Worm (Caenorhabditis elegans): Measurements from ENCODE around the gene R10D12.6.

R10D12.6 gene

DNA sequence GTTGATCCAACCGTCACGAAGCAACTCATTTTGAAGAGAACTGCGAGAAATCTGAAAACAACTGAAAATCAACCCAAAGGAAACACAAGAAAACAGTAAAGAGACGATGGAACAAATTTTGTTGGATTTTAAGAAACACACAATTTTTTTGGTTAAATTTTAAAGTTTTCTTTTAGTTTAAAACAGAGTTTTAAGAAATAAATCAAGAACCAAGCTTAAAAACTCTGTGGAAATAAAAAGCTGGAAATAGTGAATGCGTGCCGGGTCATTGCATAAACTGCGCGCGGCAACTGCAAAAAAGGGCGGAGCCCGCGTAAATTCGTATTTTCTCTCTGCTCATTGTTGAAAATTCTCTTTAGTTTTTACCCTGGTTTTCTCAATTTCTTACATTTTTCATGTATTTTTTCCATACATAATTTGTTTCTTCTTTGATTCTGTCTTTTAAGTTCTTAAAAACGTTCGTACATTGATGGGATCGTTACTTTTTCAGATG, 12.9 kb downstream of the R10D12.6 start, which contains the start of the genes algn-13 and R10D12.13 (continued):
- TF ChIP-seq nhr-43 (tag; optimal IDR thresholded peaks at IDR 0.05; ENCODE audit: poor library complexity, severe bottlenecking) (peak; percentile 76), nhr-77 (tag; optimal IDR thresholded peaks at IDR 0.05) (no peak), nhr-11 (tag; optimal IDR thresholded peaks at IDR 0.05) (no peak), fkh-10 (GFP tag; optimal IDR thresholded peaks at IDR 0.05) (no peak), ceh-28 (tag; optimal IDR thresholded peaks at IDR 0.05) (no peak), R02D3.7 (tag; optimal IDR thresholded peaks at IDR 0.05) (peak; percentile 46), egl-5 (tag; optimal IDR thresholded peaks at IDR 0.05) (no peak), unc-62 (GFP tag; optimal IDR thresholded peaks at IDR 0.05) (no peak), mml-1 (tag; optimal IDR thresholded peaks at IDR 0.05) (no peak), ama-1 (optimal IDR thresholded peaks at IDR 0.05) (no peak), nhr-28 (tag; optimal IDR thresholded peaks at IDR 0.05) (no peak), zag-1 (tag; optimal IDR thresholded peaks at IDR 0.05) (no peak), nhr-237 (tag; optimal IDR thresholded peaks at IDR 0.05) (no peak), hmg-11 (tag; optimal IDR thresholded peaks at IDR 0.05) (peak; percentile 91)

DNA sequence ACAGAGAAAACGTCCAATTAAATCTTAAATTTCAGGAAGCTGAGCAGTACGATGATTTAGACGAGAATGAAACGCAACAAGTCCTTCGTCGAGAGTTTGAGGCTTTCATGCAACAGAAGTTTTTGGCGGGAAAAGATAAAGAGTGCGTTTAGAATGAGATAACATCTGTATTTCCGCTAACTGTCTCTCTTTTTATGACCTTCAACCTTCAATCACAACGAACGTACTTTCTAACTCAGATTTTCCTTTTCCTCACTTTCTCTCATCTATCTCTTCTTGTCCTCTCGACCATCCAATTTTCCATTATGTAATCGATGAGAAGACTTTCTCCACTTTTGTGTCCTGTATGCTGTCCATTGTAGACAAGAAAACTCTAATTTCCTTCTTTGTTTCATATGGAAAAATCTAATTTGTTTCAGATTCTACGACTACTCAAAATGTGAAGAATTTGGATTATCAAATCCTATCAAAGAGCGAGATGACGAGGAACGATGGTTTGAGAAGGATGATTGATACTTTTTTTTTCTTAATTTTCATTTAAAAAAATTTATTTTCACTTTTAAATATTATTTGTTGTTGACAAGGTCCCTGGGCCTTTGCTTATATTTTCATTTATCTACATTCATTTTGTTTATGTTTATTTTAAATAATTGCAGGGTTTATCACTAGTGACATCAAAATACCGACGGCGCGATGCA, 14.3 kb downstream of the R10D12.6 start, which contains the start of gene sao-1:
Gene sao-1 (plus strand): TSS at position 648 of the 698 bp plus-strand sequence.
- peak; percentile 67 for TF ChIP-seq elt-1 (tag; optimal IDR thresholded peaks at IDR 0.05)
- TF ChIP-seq nhr-25 (tag; optimal IDR thresholded peaks at IDR 0.05), result peak; percentile 75
- no peak for TF ChIP-seq lin-39 (tag; optimal IDR thresholded peaks at IDR 0.05)

- no peak for TF ChIP-seq lin-39 (tag; optimal IDR thresholded peaks at IDR 0.05)
- TF ChIP-seq unc-62 (GFP tag; optimal IDR thresholded peaks at IDR 0.05), result no peak
- TF ChIP-seq unc-39 (tag; optimal IDR thresholded peaks at IDR 0.05), result no peak
- no peak for TF ChIP-seq skn-1 (tag; optimal IDR thresholded peaks at IDR 0.05)
- TF ChIP-seq nhr-11 (tag; optimal IDR thresholded peaks at IDR 0.05), result no peak
- no peak for TF ChIP-seq lsy-12 (tag; optimal IDR thresholded peaks at IDR 0.05)
- no peak for TF ChIP-seq sea-2 (GFP tag; optimal IDR thresholded peaks at IDR 0.05)
- TF ChIP-seq jun-1 (tag; optimal IDR thresholded peaks at IDR 0.05), result no peak
- TF ChIP-seq fkh-2 (tag; optimal IDR thresholded peaks at IDR 0.05), result no peak
- TF ChIP-seq ztf-11 (tag; optimal IDR thresholded peaks at IDR 0.05), result no peak
- no peak for TF ChIP-seq nhr-76 (tag; optimal IDR thresholded peaks at IDR 0.05)
- TF ChIP-seq nhr-67 (tag; optimal IDR thresholded peaks at IDR 0.05), result no peak
- no peak for TF ChIP-seq tbx-2 (tag; optimal IDR thresholded peaks at IDR 0.05)
Measured at ce11 chrV:13980807-13981206, 31.7 kb downstream of the R10D12.6 start, which contains the start of gene eol-1. Gene eol-1 (minus strand): TSS chrV:13980907.

- TF ChIP-seq eor-1 (tag; optimal IDR thresholded peaks at IDR 0.05), result no peak
- no peak for TF ChIP-seq fos-1 (tag; optimal IDR thresholded peaks at IDR 0.05)
- TF ChIP-seq elt-1 (tag; optimal IDR thresholded peaks at IDR 0.05), result no peak
- TF ChIP-seq nhr-12 (tag; optimal IDR thresholded peaks at IDR 0.05), result no peak
- TF ChIP-seq elt-2 (tag; optimal IDR thresholded peaks at IDR 0.05), result no peak
- no peak for TF ChIP-seq nhr-67 (tag; optimal IDR thresholded peaks at IDR 0.05)
- no peak for TF ChIP-seq lin-15B (tag; optimal IDR thresholded peaks at IDR 0.05)
- no peak for TF ChIP-seq ceh-82 (tag; optimal IDR thresholded peaks at IDR 0.05)
- TF ChIP-seq ztf-4 (tag; optimal IDR thresholded peaks at IDR 0.05), result no peak
- no peak for TF ChIP-seq mdl-1 (tag; optimal IDR thresholded peaks at IDR 0.05)
- no peak for TF ChIP-seq daf-12 (tag; optimal IDR thresholded peaks at IDR 0.05)
- no peak for TF ChIP-seq egl-5 (tag; optimal IDR thresholded peaks at IDR 0.05)
- no peak for TF ChIP-seq mml-1 (tag; optimal IDR thresholded peaks at IDR 0.05)
Measured at ce11 chrV:13981677-13982076, 32.6 kb downstream of the R10D12.6 start.

ce11 chrV:13984828-13985227, 35.7 kb downstream of the R10D12.6 start, which contains the start of gene end-1:
Gene end-1 (plus strand): TSS chrV:13985128.
- no peak for TF ChIP-seq tbx-2 (tag; optimal IDR thresholded peaks at IDR 0.05)
- no peak for TF ChIP-seq lsy-12 (tag; optimal IDR thresholded peaks at IDR 0.05)
- no peak for TF ChIP-seq pqm-1 (tag; optimal IDR thresholded peaks at IDR 0.05)
- no peak for TF ChIP-seq ama-1 (optimal IDR thresholded peaks at IDR 0.05)
- TF ChIP-seq ztf-4 (tag; optimal IDR thresholded peaks at IDR 0.05), result no peak
- no peak for TF ChIP-seq egl-27 (tag; optimal IDR thresholded peaks at IDR 0.05)
- no peak for TF ChIP-seq egl-5 (tag; optimal IDR thresholded peaks at IDR 0.05)
- no peak for TF ChIP-seq pha-4 (tag; optimal IDR thresholded peaks at IDR 0.05)
- TF ChIP-seq fkh-10 (GFP tag; optimal IDR thresholded peaks at IDR 0.05), result no peak
- TF ChIP-seq daf-12 (tag; optimal IDR thresholded peaks at IDR 0.05), result no peak
- TF ChIP-seq nhr-25 (tag; optimal IDR thresholded peaks at IDR 0.05), result no peak
- TF ChIP-seq mdl-1 (tag; optimal IDR thresholded peaks at IDR 0.05), result no peak
- TF ChIP-seq lin-15B (tag; optimal IDR thresholded peaks at IDR 0.05), result no peak
